Fruit fly (Drosophila melanogaster): ENCODE data around the gene CG42685.

- TF ChIP-seq br (GFP tag; optimal IDR thresholded peaks at IDR 0.05) = no peak
- peak; percentile 53 for TF ChIP-seq h (GFP tag; optimal IDR thresholded peaks at IDR 0.05)
- no peak for TF ChIP-seq Hr78 (GFP tag; optimal IDR thresholded peaks at IDR 0.05)
- no peak for TF ChIP-seq lola (GFP tag; optimal IDR thresholded peaks at IDR 0.05)
- TF ChIP-seq Myc (optimal IDR thresholded peaks at IDR 0.05) = no peak
- TF ChIP-seq fru (GFP tag; optimal IDR thresholded peaks at IDR 0.05) = peak; percentile 69
- TF ChIP-seq foxo (GFP tag; optimal IDR thresholded peaks at IDR 0.05) = peak in 1 of 2 experiments; percentile 70
- TF ChIP-seq CG32264 (GFP tag; optimal IDR thresholded peaks at IDR 0.05) = no peak
- TF ChIP-seq psq (GFP tag; optimal IDR thresholded peaks at IDR 0.05) = peak; percentile 61
- TF ChIP-seq brk (GFP tag; optimal IDR thresholded peaks at IDR 0.05) = no peak
These were observed 39.2 kb downstream of the CG42685 start for dm6 chr2L:14690791-14691190.
